Fruit fly (Drosophila melanogaster) whole organism, embryonic: ENCODE data around the gene Iyd.

Experiments
- Adf1 ChIP-seq: fragments of 200-800 bp; sonication (Bioruptor generic); IDR thresholded peaks from 2 replicates; pipeline ENCODE4 v1.3.6; 2022; ENCODE audit warnings: missing biosample characterization, missing genetic modification characterization
- Antp ChIP-seq: fragments of 200-800 bp; sonication (Bioruptor generic); optimal IDR thresholded peaks from 3 replicates; lab custom pipeline; 2016; ENCODE audit warnings: missing biosample characterization, missing genetic modification characterization
- Awh ChIP-seq: fragments of 200-800 bp; sonication (Bioruptor generic); IDR thresholded peaks from 2 replicates; pipeline ENCODE4, ENCODE4 v1.3.6; 2022; ENCODE audit warnings: missing biosample characterization, missing genetic modification characterization
- Bteb2 ChIP-seq: fragments of 200-800 bp; sonication (Bioruptor generic); optimal IDR thresholded peaks from 2 replicates; lab custom pipeline; 2016; ENCODE audit warnings: missing biosample characterization, missing genetic modification characterization
- CG10654 ChIP-seq: fragments of 200-800 bp; sonication (Bioruptor generic); optimal IDR thresholded peaks from 2 replicates; lab custom pipeline; 2016; ENCODE audit warnings: missing biosample characterization, missing genetic modification characterization
- CG12219 ChIP-seq: fragments of 200-800 bp; sonication (Bioruptor generic); optimal IDR thresholded peaks from 3 replicates; lab custom pipeline; 2018; ENCODE audit warnings: missing biosample characterization, mild to moderate bottlenecking, missing genetic modification characterization
- CG16815 ChIP-seq: fragments of 200-800 bp; sonication (Bioruptor generic); optimal IDR thresholded peaks from 3 replicates; lab custom pipeline; 2017; ENCODE audit warnings: missing biosample characterization, mild to moderate bottlenecking, missing genetic modification characterization
- CG17328 ChIP-seq: fragments of 200-800 bp; sonication (Bioruptor generic); IDR thresholded peaks from 2 replicates; pipeline ENCODE4 v1.3.6; 2022; ENCODE audit warnings: missing biosample characterization, missing genetic modification characterization
- CG18764 ChIP-seq: fragments of 200-800 bp; sonication (Bioruptor generic); optimal IDR thresholded peaks from 3 replicates; lab custom pipeline; 2016; ENCODE audit warnings: missing biosample characterization, missing genetic modification characterization
- CG4360 ChIP-seq: fragments of 200-800 bp; sonication (Bioruptor generic); IDR thresholded peaks from 2 replicates; pipeline ENCODE4 v1.3.6; 2022; ENCODE audit warnings: missing biosample characterization, missing genetic modification characterization
- CG8359 ChIP-seq: fragments of 200-800 bp; sonication (Bioruptor generic); optimal IDR thresholded peaks from 2 replicates; lab custom pipeline; 2017; ENCODE audit warnings: missing biosample characterization, mild to moderate bottlenecking, missing genetic modification characterization, borderline replicate concordance
- CG8944 ChIP-seq: fragments of 200-800 bp; sonication (Bioruptor generic); optimal IDR thresholded peaks from 3 replicates; lab custom pipeline; 2016; ENCODE audit warnings: missing biosample characterization, missing genetic modification characterization
- CHES-1-like ChIP-seq: fragments of 200-800 bp; sonication (Bioruptor generic); optimal IDR thresholded peaks from 2 replicates; lab custom pipeline; 2016; ENCODE audit warnings: missing biosample characterization, missing genetic modification characterization
- D ChIP-seq, 2 experiments: fragments of 200-800 bp in 1 of 2; fragments of >200 bp in 1 of 2; sonication (Bioruptor generic) in 1 of 2; optimal IDR thresholded peaks; 2 replicates in 1 of 2; 3 replicates in 1 of 2; lab custom pipeline; 2017; ENCODE audit warnings: mild to moderate bottlenecking in 1 of 2, missing biosample characterization in 1 of 2, missing genetic modification characterization in 1 of 2, missing genetic modification reagents in 1 of 2
- Dfd ChIP-seq, 2 experiments: fragments of >200 bp; optimal IDR thresholded peaks; 2 replicates each; lab custom pipeline; 2017; ENCODE audit warnings: missing biosample characterization in 2 of 2, missing genetic modification characterization in 2 of 2
- Ets65A ChIP-seq: fragments of 200-800 bp; sonication (Bioruptor generic); peaks from one replicate; lab custom pipeline; 2016; ENCODE audit warnings: missing biosample characterization, missing genetic modification characterization
- Hr51 ChIP-seq, 2 experiments: fragments of 200-800 bp; sonication (Bioruptor generic); optimal IDR thresholded peaks; 2 replicates in 1 of 2; 3 replicates in 1 of 2; lab custom pipeline; 2016 to 2018; ENCODE audit warnings: missing biosample characterization in 2 of 2, missing genetic modification characterization in 2 of 2, mild to moderate bottlenecking in 1 of 2, moderate library complexity in 1 of 2
- NC2β ChIP-seq: fragments of 200-800 bp; sonication (Bioruptor generic); optimal IDR thresholded peaks from 2 replicates; lab custom pipeline; 2016; ENCODE audit warnings: missing biosample characterization, missing genetic modification characterization
- NfI ChIP-seq: fragments of 200-800 bp; sonication (Bioruptor generic); optimal IDR thresholded peaks from 3 replicates; lab custom pipeline; 2018; ENCODE audit warnings: missing biosample characterization, mild to moderate bottlenecking, missing genetic modification characterization, moderate library complexity
- Sox100B ChIP-seq: fragments of 200-800 bp; sonication (Bioruptor generic); optimal IDR thresholded peaks from 3 replicates; lab custom pipeline; 2018; ENCODE audit warnings: missing biosample characterization, mild to moderate bottlenecking, missing genetic modification characterization
- YL-1 ChIP-seq: fragments of 200-800 bp; sonication (Bioruptor generic); optimal IDR thresholded peaks from 3 replicates; lab custom pipeline; 2017; ENCODE audit warnings: missing biosample characterization, mild to moderate bottlenecking, missing genetic modification characterization
- chinmo ChIP-seq: fragments of 200-800 bp; sonication (Bioruptor generic); IDR thresholded peaks from 4 replicates; pipeline ENCODE4 v1.3.6; 2022; ENCODE audit warnings: missing biosample characterization, missing genetic modification characterization; ENCODE audit not compliant: partially characterized antibody
- ci ChIP-seq: fragments of 200-800 bp; sonication (Bioruptor generic); IDR thresholded peaks from 3 replicates; pipeline ENCODE4 v1.3.6; 2022; ENCODE audit warnings: missing biosample characterization, missing genetic modification characterization
- en ChIP-seq: fragments of 200-800 bp; sonication (Bioruptor generic); optimal IDR thresholded peaks from 2 replicates; lab custom pipeline; 2016; ENCODE audit warnings: missing biosample characterization, missing genetic modification characterization
- eyg ChIP-seq: fragments of 200-800 bp; sonication (Bioruptor generic); optimal IDR thresholded peaks from 3 replicates; lab custom pipeline; 2016; ENCODE audit warnings: missing biosample characterization, missing genetic modification characterization
- gem ChIP-seq: fragments of 200-800 bp; sonication (Bioruptor generic); optimal IDR thresholded peaks from 2 replicates; lab custom pipeline; 2019; ENCODE audit warnings: missing biosample characterization, mild to moderate bottlenecking, missing genetic modification characterization, moderate library complexity
- gro ChIP-seq: fragments of 200-800 bp; sonication (Bioruptor generic); optimal IDR thresholded peaks from 2 replicates; lab custom pipeline; 2016; ENCODE audit warnings: missing biosample characterization, missing genetic modification characterization
- hth ChIP-seq: fragments of >200 bp; optimal IDR thresholded peaks from 2 replicates; lab custom pipeline; 2017; ENCODE audit warnings: inconsistent platforms
- jing ChIP-seq: fragments of 200-800 bp; sonication (Bioruptor generic); optimal IDR thresholded peaks from 2 replicates; lab custom pipeline; 2018; ENCODE audit warnings: missing biosample characterization, mild to moderate bottlenecking, missing genetic modification characterization
- mld ChIP-seq: fragments of 200-800 bp; sonication (Bioruptor generic); IDR thresholded peaks from 3 replicates; pipeline ENCODE4 v1.3.6; 2022; ENCODE audit warnings: missing biosample characterization, missing genetic modification characterization; ENCODE audit not compliant: partially characterized antibody
- nerfin-1 ChIP-seq: fragments of 200-800 bp; sonication (Bioruptor generic); optimal IDR thresholded peaks from 3 replicates; lab custom pipeline; 2019; ENCODE audit warnings: missing biosample characterization, mild to moderate bottlenecking, missing genetic modification characterization, moderate library complexity
- sna ChIP-seq: fragments of 200-800 bp; sonication (Bioruptor generic); IDR thresholded peaks from 2 replicates; pipeline ENCODE4 v1.3.6; 2022; ENCODE audit warnings: missing biosample characterization, missing genetic modification characterization; ENCODE audit not compliant: partially characterized antibody
- wek ChIP-seq: fragments of 200-800 bp; sonication (Bioruptor generic); optimal IDR thresholded peaks from 3 replicates; lab custom pipeline; 2018; ENCODE audit warnings: missing biosample characterization, mild to moderate bottlenecking, missing genetic modification characterization, moderate library complexity
- zf30C ChIP-seq: fragments of 200-800 bp; sonication (Bioruptor generic); optimal IDR thresholded peaks from 3 replicates; lab custom pipeline; 2018; ENCODE audit warnings: missing biosample characterization, mild to moderate bottlenecking, missing genetic modification characterization

Iyd gene

dm6 chr3L:11118627-11119395 lies 22.8 kb upstream of the Iyd start (continued):
- TF ChIP-seq gem (tag; lab: Kevin White, UChicago) (peak; percentile 63), NC2β (GFP tag; lab: Kevin White, UChicago) (peak; percentile 81), hth (lab: Kevin White, UChicago) (no peak), CHES-1-like (GFP tag; lab: Kevin White, UChicago) (peak; percentile 84), mld (GFP tag; lab: Robert Waterston, UW) (no peak), eyg (GFP tag; lab: Kevin White, UChicago) (peak; percentile 33), CG8944 (GFP tag; lab: Kevin White, UChicago) (peak; percentile 37)

dm6 chr3L:11117733-11118132 lies 21.7 kb upstream of the Iyd start:
- TF ChIP-seq Dfd (GFP tag; optimal IDR thresholded peaks at IDR 0.05; lab: Kevin White, UChicago) (peak in 1 of 2 experiments; percentile 14), CG16815 (no peak), nerfin-1 (no peak), wek (GFP tag; lab: Kevin White, UChicago) (no peak), Awh (GFP tag; lab: Robert Waterston, UW) (0 out of 2 replicates have a peak, but pooled peaks have one; percentile 21), zf30C (GFP tag; lab: Kevin White, UChicago) (no peak), jing (GFP tag; lab: Kevin White, UChicago) (no peak), CG4360 (GFP tag; lab: Robert Waterston, UW) (peak; percentile 98), chinmo (0 out of 4 replicates have a peak, but pooled peaks have one; percentile 14), ci (peak; percentile 39; the same call in 1 of the 3 replicates), en (GFP tag; lab: Kevin White, UChicago) (no peak), YL-1 (GFP tag; lab: Kevin White, UChicago) (no peak), sna (GFP tag; lab: Robert Waterston, UW) (0 out of 2 replicates have a peak, but pooled peaks have one; percentile 12), CG10654 (GFP tag; lab: Kevin White, UChicago) (no peak), Ets65A (peak; percentile 27), CG12219 (no peak), Adf1 (GFP tag; lab: Robert Waterston, UW) (no peak), CG8359 (GFP tag; lab: Kevin White, UChicago) (no peak), CG17328 (GFP tag; lab: Robert Waterston, UW) (no peak), Bteb2 (no peak), Sox100B (GFP tag; lab: Kevin White, UChicago) (no peak), Hr51 (GFP tag; optimal IDR thresholded peaks at IDR 0.05; lab: Kevin White, UChicago) (no peak), gro (GFP tag; lab: Kevin White, UChicago) (no peak), Antp (GFP tag; lab: Kevin White, UChicago) (no peak), D (optimal IDR thresholded peaks at IDR 0.05; lab: Kevin White, UChicago) (no peak), D (GFP tag; optimal IDR thresholded peaks at IDR 0.05; lab: Kevin White, UChicago) (no peak), CG18764 (GFP tag; lab: Kevin White, UChicago) (no peak), NfI (GFP tag; lab: Kevin White, UChicago) (no peak)
